Fruit fly (Drosophila melanogaster) whole organism, embryonic: Measurements from ENCODE around the gene SMC5.

ENCODE experiments used
- CG14441 ChIP-seq: fragments of 200-800 bp; sonication (Bioruptor generic); IDR thresholded peaks from 2 replicates; pipeline ENCODE4 v1.3.6; 2022; ENCODE audit warnings: missing biosample characterization, missing genetic modification characterization
- CG17385 ChIP-seq: fragments of 200-800 bp; sonication (Bioruptor generic); optimal IDR thresholded peaks from 3 replicates; lab custom pipeline; 2018; ENCODE audit warnings: missing biosample characterization, mild to moderate bottlenecking, missing genetic modification characterization
- CG4707 ChIP-seq: fragments of 200-800 bp; sonication (Bioruptor generic); optimal IDR thresholded peaks from 2 replicates; lab custom pipeline; 2018; ENCODE audit warnings: missing biosample characterization, mild to moderate bottlenecking, missing genetic modification characterization, moderate library complexity
- Oli ChIP-seq: fragments of 200-800 bp; sonication (Bioruptor generic); optimal IDR thresholded peaks from 2 replicates; lab custom pipeline; 2018; ENCODE audit warnings: missing biosample characterization, mild to moderate bottlenecking, missing genetic modification characterization, moderate library complexity

- TF ChIP-seq CG17385, result no peak
- no peak for TF ChIP-seq Oli (tag; lab: Kevin White, UChicago)
- no peak for TF ChIP-seq CG14441 (GFP tag; lab: Robert Waterston, UW)
- TF ChIP-seq CG4707 (GFP tag; lab: Kevin White, UChicago), result no peak
Measured at dm6 chr3L:21574296-21574745, 5.3 kb downstream of the SMC5 start.
